Worm (Caenorhabditis elegans): ENCODE data around the gene C27C12.1.
A peak's percentile ranks its signal among the peaks of the same experiment; 100 is the strongest.

Gene C27C12.1

ce11 chrX:14824490-14825050 lies 29.0 kb downstream of the C27C12.1 start, which contains the start of gene mbk-1 (continued):
- TF ChIP-seq dox-1 (GFP tag; IDR thresholded peaks at IDR 0.05) (no peak; the same call in 1 of the 2 replicates), bed-2 (GFP tag; IDR thresholded peaks at IDR 0.05) (no peak), lsy-27 (tag; optimal IDR thresholded peaks at IDR 0.05; ENCODE audit: borderline replicate concordance, insufficient read depth) (no peak), attf-5 (GFP tag; optimal IDR thresholded peaks at IDR 0.05) (peak; percentile 58), F55B11.4 (tag; optimal IDR thresholded peaks at IDR 0.05; ENCODE audit: borderline replicate concordance, insufficient read depth) (no peak), B0035.1 (tag; optimal IDR thresholded peaks at IDR 0.05) (no peak), die-1 (tag; optimal IDR thresholded peaks at IDR 0.05) (peak; percentile 4), gei-17 (GFP tag; optimal IDR thresholded peaks at IDR 0.05) (peak; percentile 16), snpc-3.4 (tag; optimal IDR thresholded peaks at IDR 0.05) (no peak), unc-62 (GFP tag; optimal IDR thresholded peaks at IDR 0.05) (no peak), ztf-26 (tag; optimal IDR thresholded peaks at IDR 0.05) (peak; percentile 6), tlf-1 (GFP tag; optimal IDR thresholded peaks at IDR 0.05) (no peak), akir-1 (GFP tag; optimal IDR thresholded peaks at IDR 0.05) (no peak), pbrm-1 (GFP tag; IDR thresholded peaks at IDR 0.05) (no peak), nhr-179 (tag; optimal IDR thresholded peaks at IDR 0.05) (no peak), tbp1 (GFP tag; optimal IDR thresholded peaks at IDR 0.05) (no peak), ztf-25 (GFP tag; IDR thresholded peaks at IDR 0.05) (no peak), lin-54 (GFP tag; optimal IDR thresholded peaks at IDR 0.05) (no peak), unc-130 (GFP tag; optimal IDR thresholded peaks at IDR 0.05) (no peak), let-526 (GFP tag; IDR thresholded peaks at IDR 0.05) (no peak), egl-18 (GFP tag; IDR thresholded peaks at IDR 0.05) (no peak), lir-1 (GFP tag; conservative IDR thresholded peaks at IDR 0.05) (0 out of 2 replicates have a peak, but pooled peaks have one; percentile 54), nfyb-1 (GFP tag; IDR thresholded peaks at IDR 0.05) (no peak), bed-1 (GFP tag; IDR thresholded peaks at IDR 0.05) (no peak), ztf-6 (GFP tag; IDR thresholded peaks at IDR 0.05) (no peak), athp-1 (tag; optimal IDR thresholded peaks at IDR 0.05) (no peak), sptf-2 (GFP tag; optimal IDR thresholded peaks at IDR 0.05) (no peak), ets-4 (GFP tag; optimal IDR thresholded peaks at IDR 0.05) (no peak), Y53F4B.3 (GFP tag; IDR thresholded peaks at IDR 0.05) (no peak), mxl-1 (tag; optimal IDR thresholded peaks at IDR 0.05) (no peak), hrde-1 (tag; optimal IDR thresholded peaks at IDR 0.05; ENCODE audit: borderline replicate concordance) (no peak), ama-1 (optimal IDR thresholded peaks at IDR 0.05) (no peak), ama-1 (GFP tag; optimal IDR thresholded peaks at IDR 0.05) (no peak), T07F8.4 (tag; optimal IDR thresholded peaks at IDR 0.05) (no peak), sea-2 (GFP tag; IDR thresholded peaks at IDR 0.05) (no peak)

- TF ChIP-seq hsf-1 (GFP tag; IDR thresholded peaks at IDR 0.05), result no peak
- no peak for TF ChIP-seq Y53G8AR.9 (GFP tag; conservative IDR thresholded peaks at IDR 0.05)
- peak; percentile 62; the same call in 1 of the 2 replicates for TF ChIP-seq cebp-1 (GFP tag; IDR thresholded peaks at IDR 0.05)
- peak; percentile 86 for TF ChIP-seq cebp-1 (tag; optimal IDR thresholded peaks at IDR 0.05)
- TF ChIP-seq F10E7.11 (tag; optimal IDR thresholded peaks at IDR 0.05), result no peak
- TF ChIP-seq ceh-27 (GFP tag; optimal IDR thresholded peaks at IDR 0.05), result no peak
- TF ChIP-seq egl-18 (GFP tag; IDR thresholded peaks at IDR 0.05), result no peak
- no peak for TF ChIP-seq attf-3 (GFP tag; conservative IDR thresholded peaks at IDR 0.05)
- no peak for TF ChIP-seq nhr-27 (tag; optimal IDR thresholded peaks at IDR 0.05)
These were observed 34.1 kb downstream of the C27C12.1 start for ce11 chrX:14819495-14819894.
